Fruit fly (Drosophila melanogaster): ENCODE results near the gene CG15864.

CG15864 gene

dm6 chr3R:8243720-8244119, 4.5 kb upstream of the CG15864 start, which contains the start of the genes CG9636, CG18749 and CG33722 (continued):
- TF ChIP-seq CG10462 (GFP tag; optimal IDR thresholded peaks at IDR 0.05) (no peak), CG8944 (GFP tag; optimal IDR thresholded peaks at IDR 0.05) (no peak), Gsc (GFP tag; IDR thresholded peaks at IDR 0.05) (no peak), Kr (GFP tag; optimal IDR thresholded peaks at IDR 0.05) (no peak), nerfin-2 (GFP tag; IDR thresholded peaks at IDR 0.05; ENCODE audit: partially characterized antibody) (peak; percentile 97), CG11560 (tag; IDR thresholded peaks at IDR 0.05) (no peak), HLH3B (GFP tag; IDR thresholded peaks at IDR 0.05) (peak; percentile 60; the same call in 1 of the 2 replicates), ems (GFP tag; optimal IDR thresholded peaks at IDR 0.05) (peak; percentile 63), phol (tag; optimal IDR thresholded peaks at IDR 0.05) (peak; percentile 73), CG31365 (tag; optimal IDR thresholded peaks at IDR 0.05) (peak; percentile 50), ase (GFP tag; IDR thresholded peaks at IDR 0.05) (no peak), CG7786 (GFP tag; optimal IDR thresholded peaks at IDR 0.05) (no peak), CG14710 (tag; optimal IDR thresholded peaks at IDR 0.05) (peak; percentile 87), zf30C (GFP tag; optimal IDR thresholded peaks at IDR 0.05) (no peak), fd102C (GFP tag; optimal IDR thresholded peaks at IDR 0.05) (no peak), CG6175 (GFP tag; IDR thresholded peaks at IDR 0.05) (no peak), CG32767 (GFP tag; IDR thresholded peaks at IDR 0.05) (no peak), sens-2 (GFP tag; IDR thresholded peaks at IDR 0.05) (peak; percentile 37; the same call in 1 of the 2 replicates), dysf (GFP tag; IDR thresholded peaks at IDR 0.05) (peak; percentile 53; the same call in 2 of the 3 replicates), CG13775 (GFP tag; optimal IDR thresholded peaks at IDR 0.05) (peak; percentile 74), CG13894 (tag; optimal IDR thresholded peaks at IDR 0.05) (peak; percentile 81), tio (GFP tag; optimal IDR thresholded peaks at IDR 0.05) (peak; percentile 15), so (GFP tag; IDR thresholded peaks at IDR 0.05) (no peak), vfl (GFP tag; optimal IDR thresholded peaks at IDR 0.05) (peak; percentile 54), CG12942 (GFP tag; optimal IDR thresholded peaks at IDR 0.05) (peak; percentile 58), Ets97D (GFP tag; optimal IDR thresholded peaks at IDR 0.05) (peak; percentile 53), CG14441 (GFP tag; IDR thresholded peaks at IDR 0.05) (peak; percentile 68), Aef1 (GFP tag; IDR thresholded peaks at IDR 0.05) (peak; percentile 61; the same call in 2 of the 3 replicates), ftz-f1 (GFP tag; optimal IDR thresholded peaks at IDR 0.05) (no peak), amos (GFP tag; IDR thresholded peaks at IDR 0.05; ENCODE audit: partially characterized antibody) (peak; percentile 88), sens (GFP tag) (peak; percentile 88), MESR4 (GFP tag; optimal IDR thresholded peaks at IDR 0.05) (no peak), NfI (GFP tag; optimal IDR thresholded peaks at IDR 0.05) (peak; percentile 61), CG14014 (GFP tag; IDR thresholded peaks at IDR 0.05) (peak; percentile 55; the same call in 1 of the 2 replicates), gce (GFP tag; IDR thresholded peaks at IDR 0.05) (0 out of 3 replicates have a peak, but pooled peaks have one; percentile 36), CG9609 (GFP tag; optimal IDR thresholded peaks at IDR 0.05) (peak; percentile 12), sisA (GFP tag; IDR thresholded peaks at IDR 0.05) (peak; percentile 61), CG7372 (GFP tag; IDR thresholded peaks at IDR 0.05) (no peak), CG8765 (GFP tag; IDR thresholded peaks at IDR 0.05) (no peak), Lpt (GFP tag; optimal IDR thresholded peaks at IDR 0.05) (no peak), Bdp1 (GFP tag; optimal IDR thresholded peaks at IDR 0.05) (peak; percentile 20), Sox100B (GFP tag; optimal IDR thresholded peaks at IDR 0.05) (peak; percentile 70), CG7987 (GFP tag; optimal IDR thresholded peaks at IDR 0.05) (peak; percentile 21), dan (GFP tag; IDR thresholded peaks at IDR 0.05) (no peak), CG17328 (GFP tag; IDR thresholded peaks at IDR 0.05) (peak; percentile 58; the same call in 1 of the 2 replicates), CG10267 (tag; optimal IDR thresholded peaks at IDR 0.05) (peak; percentile 79), CG18011 (GFP tag; optimal IDR thresholded peaks at IDR 0.05) (peak; percentile 65), Drgx (GFP tag; IDR thresholded peaks at IDR 0.05) (no peak), Trl (optimal IDR thresholded peaks at IDR 0.05) (no peak), Trl (GFP tag; optimal IDR thresholded peaks at IDR 0.05) (peak; percentile 48), MBD-R2 (GFP tag; IDR thresholded peaks at IDR 0.05) (peak; percentile 88), lilli (GFP tag; optimal IDR thresholded peaks at IDR 0.05) (peak; percentile 87), bigmax (GFP tag; optimal IDR thresholded peaks at IDR 0.05) (no peak)
